Worm (Caenorhabditis elegans): ENCODE results near the gene Y38H8A.4.
"Not testable (repeated sequence)": the region's sequence is repeated elsewhere in the genome, so short reads cannot be mapped to it uniquely, and the experiment has no call there.

Gene Y38H8A.4

ce11 chrIV:13505662-13506061 lies 33.5 kb upstream of the Y38H8A.4 start, which contains the start of gene nlp-17 (continued):
- no peak for TF ChIP-seq madf-3 (GFP tag; IDR thresholded peaks at IDR 0.05)
- TF ChIP-seq F49E8.2 (tag; optimal IDR thresholded peaks at IDR 0.05; ENCODE audit: insufficient read depth), result no peak
- TF ChIP-seq let-526 (GFP tag; IDR thresholded peaks at IDR 0.05), result no peak
- no peak for TF ChIP-seq F23B12.7 (tag; optimal IDR thresholded peaks at IDR 0.05; ENCODE audit: insufficient read depth)

- no peak for TF ChIP-seq him-1 (tag; optimal IDR thresholded peaks at IDR 0.05)
- TF ChIP-seq nhr-90 (tag; optimal IDR thresholded peaks at IDR 0.05), result no peak
- no peak for TF ChIP-seq efl-1 (GFP tag; optimal IDR thresholded peaks at IDR 0.05)
- no peak for TF ChIP-seq attf-3 (GFP tag; conservative IDR thresholded peaks at IDR 0.05)
- no peak for TF ChIP-seq lsy-27 (tag; optimal IDR thresholded peaks at IDR 0.05; ENCODE audit: borderline replicate concordance, insufficient read depth)
- no peak for TF ChIP-seq mes-4 (tag; optimal IDR thresholded peaks at IDR 0.05)
- no peak for TF ChIP-seq lin-54 (GFP tag; optimal IDR thresholded peaks at IDR 0.05)
- no peak for TF ChIP-seq unc-130 (GFP tag; optimal IDR thresholded peaks at IDR 0.05)
- no peak for TF ChIP-seq rcor-1 (GFP tag; IDR thresholded peaks at IDR 0.05)
- TF ChIP-seq F39B2.1 (GFP tag; IDR thresholded peaks at IDR 0.05), result no peak
- TF ChIP-seq tbp1 (GFP tag; optimal IDR thresholded peaks at IDR 0.05), result no peak
- no peak for TF ChIP-seq mxl-1 (tag; optimal IDR thresholded peaks at IDR 0.05)
- no peak for TF ChIP-seq hlh-12 (tag; optimal IDR thresholded peaks at IDR 0.05)
- TF ChIP-seq egl-44 (GFP tag; IDR thresholded peaks at IDR 0.05), result no peak
- no peak for TF ChIP-seq nfya-2 (GFP tag; IDR thresholded peaks at IDR 0.05)
- no peak for TF ChIP-seq unc-62 (GFP tag; optimal IDR thresholded peaks at IDR 0.05)
- TF ChIP-seq nhr-80 (tag; optimal IDR thresholded peaks at IDR 0.05), result no peak
- TF ChIP-seq somi-1 (GFP tag; optimal IDR thresholded peaks at IDR 0.05), result no peak
- TF ChIP-seq ceh-100 (GFP tag; IDR thresholded peaks at IDR 0.05), result no peak
- TF ChIP-seq ztf-22 (GFP tag; optimal IDR thresholded peaks at IDR 0.05), result no peak
These were observed 33.0 kb upstream of the Y38H8A.4 start, which contains the start of gene seld-1 for ce11 chrIV:13505144-13505543. TSS of gene seld-1 (plus strand) at chrIV:13505444.

DNA sequence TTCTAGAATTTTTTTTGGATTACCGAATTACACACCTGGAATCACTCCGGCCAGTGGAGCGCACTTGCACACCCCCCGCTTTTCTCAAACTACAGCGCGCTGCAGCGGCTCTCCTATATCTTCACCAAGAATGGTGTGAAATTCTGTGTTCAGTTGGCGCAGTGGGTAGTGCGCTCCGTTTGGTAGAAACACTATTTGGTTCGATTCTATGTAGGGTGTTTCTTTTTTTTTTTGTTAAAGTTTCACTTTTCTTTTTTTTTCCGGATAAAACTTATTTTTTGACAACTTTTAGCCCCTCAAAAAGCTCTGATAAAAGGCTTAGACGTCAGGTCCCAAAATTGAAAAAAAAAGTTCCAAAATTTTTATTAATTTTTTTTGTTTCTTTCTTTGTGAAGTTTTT lies 31.9 kb upstream of the Y38H8A.4 start:
- TF ChIP-seq lin-26 (GFP tag; IDR thresholded peaks at IDR 0.05), result peak; percentile 54; the same call in 1 of the 2 replicates
- TF ChIP-seq tbp1 (GFP tag; optimal IDR thresholded peaks at IDR 0.05), result peak; percentile 65
- peak; percentile 8; the same call in 1 of the 2 replicates for TF ChIP-seq madf-6 (GFP tag; IDR thresholded peaks at IDR 0.05)
- peak; percentile 33 for TF ChIP-seq B0261.1 (tag; optimal IDR thresholded peaks at IDR 0.05)
- not testable (repeated sequence) for TF ChIP-seq rpc-1 (optimal IDR thresholded peaks at IDR 0.05)
- TF ChIP-seq rpc-1 (tag; optimal IDR thresholded peaks at IDR 0.05), result peak; percentile 46
- 0 out of 2 replicates have a peak, but pooled peaks have one; percentile 8 for TF ChIP-seq attf-6 (GFP tag; IDR thresholded peaks at IDR 0.05)
- TF ChIP-seq hmg-1.2 (GFP tag; IDR thresholded peaks at IDR 0.05), result peak; percentile 24; the same call in 1 of the 2 replicates

DNA sequence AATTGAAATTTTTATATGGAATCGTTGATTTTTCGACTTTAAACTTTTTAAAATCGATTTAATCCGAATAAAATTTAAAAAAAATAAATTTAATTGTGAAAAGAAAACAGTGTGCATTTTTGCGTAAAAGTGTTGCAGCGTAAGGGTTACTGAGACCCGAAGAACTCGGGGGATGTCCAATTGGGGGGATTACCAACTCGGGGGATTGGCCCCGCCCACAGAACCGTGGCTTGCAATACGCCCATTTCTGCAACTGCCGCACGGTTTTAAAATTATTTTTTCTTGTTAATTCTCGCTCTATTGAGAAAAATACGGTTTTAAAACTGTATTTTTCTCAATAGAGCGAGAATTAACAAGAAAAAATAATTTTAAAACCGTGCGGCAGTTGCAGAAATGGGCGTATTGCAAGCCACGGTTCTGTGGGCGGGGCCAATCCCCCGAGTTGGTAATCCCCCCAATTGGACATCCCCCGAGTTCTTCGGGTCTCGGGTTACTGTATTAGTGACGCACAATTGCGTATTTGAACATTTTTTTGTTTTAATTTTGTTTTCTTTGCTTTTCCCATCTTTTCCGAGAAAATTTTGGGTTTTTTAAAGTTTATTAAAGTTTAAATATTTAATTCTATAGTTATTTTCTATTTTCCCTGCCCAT lies 31.3 kb upstream of the Y38H8A.4 start:
- TF ChIP-seq ceh-100 (GFP tag; IDR thresholded peaks at IDR 0.05), result peak; percentile 80
- TF ChIP-seq ztf-28 (GFP tag; IDR thresholded peaks at IDR 0.05), result peak; percentile 5; the same call in 1 of the 2 replicates
- peak; percentile 54 for TF ChIP-seq D2030.7 (GFP tag; IDR thresholded peaks at IDR 0.05)
- peak; percentile 41 for TF ChIP-seq F49E8.2 (tag; optimal IDR thresholded peaks at IDR 0.05; ENCODE audit: insufficient read depth)
- peak; percentile 54 for TF ChIP-seq mcd-1 (GFP tag; IDR thresholded peaks at IDR 0.05)
- 0 out of 2 replicates have a peak, but pooled peaks have one; percentile 4 for TF ChIP-seq Y53F4B.3 (GFP tag; IDR thresholded peaks at IDR 0.05)
- TF ChIP-seq rcor-1 (GFP tag; IDR thresholded peaks at IDR 0.05), result 0 out of 2 replicates have a peak, but pooled peaks have one; percentile 10
- peak; percentile 54 for TF ChIP-seq madf-6 (GFP tag; IDR thresholded peaks at IDR 0.05)
- not testable (repeated sequence) for TF ChIP-seq snpc-4 (GFP tag; optimal IDR thresholded peaks at IDR 0.05)
- peak in 2 of 4 experiments; percentile 45 to 48 for TF ChIP-seq snpc-4 (tag; optimal IDR thresholded peaks at IDR 0.05)
- peak; percentile 16 for TF ChIP-seq dpl-1 (GFP tag; optimal IDR thresholded peaks at IDR 0.05)
- peak; percentile 37 for TF ChIP-seq attf-6 (GFP tag; IDR thresholded peaks at IDR 0.05)
- TF ChIP-seq ekl-4 (GFP tag; IDR thresholded peaks at IDR 0.05), result 0 out of 2 replicates have a peak, but pooled peaks have one; percentile 12
- peak; percentile 70 for TF ChIP-seq lsl-1 (GFP tag; optimal IDR thresholded peaks at IDR 0.05)
- TF ChIP-seq attf-3 (GFP tag; conservative IDR thresholded peaks at IDR 0.05), result 0 out of 2 replicates have a peak, but pooled peaks have one; percentile 29
- peak; percentile 48; the same call in 1 of the 2 replicates for TF ChIP-seq ceh-91 (GFP tag; IDR thresholded peaks at IDR 0.05)
- TF ChIP-seq snpc-1.3 (tag; optimal IDR thresholded peaks at IDR 0.05; ENCODE audit: insufficient read depth), result peak; percentile 27

Data from whole organism, young adult.